Fruit fly (Drosophila melanogaster) S2 (cell line): ENCODE measurements around the gene Decay.

Source experiments
- CG8478 ChIP-seq: fragments of >200 bp; optimal IDR thresholded peaks from 2 replicates; lab custom pipeline; 2018
- CTCF ChIP-seq, 2 experiments: fragments of >200 bp; optimal IDR thresholded peaks; 2 replicates each; lab custom pipeline; 2018

DNA sequence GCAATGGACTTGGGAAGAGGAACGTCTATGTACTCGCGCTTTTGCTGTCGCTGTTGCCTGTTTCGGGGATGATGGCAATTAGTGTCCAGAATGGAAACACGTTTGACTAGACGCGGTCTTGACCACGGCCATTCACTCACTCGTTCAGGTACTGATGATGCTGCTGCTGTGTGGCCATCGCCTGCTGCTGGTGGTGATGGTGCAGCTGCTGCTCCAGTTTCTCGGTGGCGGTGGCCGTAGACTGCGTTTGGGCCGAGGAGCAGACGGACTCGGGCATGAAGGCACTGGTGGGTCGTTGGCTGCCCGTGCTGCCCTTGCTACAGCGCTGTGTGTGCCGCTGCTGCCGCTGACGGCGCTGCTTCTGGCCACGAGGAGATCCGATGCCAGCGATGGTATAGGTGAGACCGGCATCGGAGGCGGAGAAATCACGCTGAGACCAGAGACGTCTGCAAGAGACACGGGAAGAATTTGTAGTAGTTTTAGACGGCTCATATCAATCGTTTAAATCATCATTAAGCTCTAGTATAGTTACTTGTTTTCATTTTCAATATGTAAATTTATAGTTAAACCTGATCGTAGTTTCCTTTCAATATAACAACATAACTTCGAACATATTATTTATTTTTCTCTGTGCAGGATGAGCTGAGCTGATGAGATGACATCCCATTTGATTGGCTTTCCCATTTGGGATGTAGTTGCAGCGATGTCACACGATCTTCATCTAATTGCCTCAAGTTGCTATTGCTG, 15.2 kb downstream of the Decay start:
- TF ChIP-seq CTCF (optimal IDR thresholded peaks at IDR 0.05; lab: Kevin White, UChicago), result no peak
- no peak for TF ChIP-seq CG8478 (lab: Kevin White, UChicago)
